Fruit fly (Drosophila melanogaster) whole organism, embryonic: ENCODE measurements around the gene Vps53.
A peak's percentile ranks its signal among the peaks of the same experiment; 100 is the strongest.

Experiments
- Awh ChIP-seq: fragments of 200-800 bp; sonication (Bioruptor generic); IDR thresholded peaks from 2 replicates; pipeline ENCODE4, ENCODE4 v1.3.6; 2022; ENCODE audit warnings: missing biosample characterization, missing genetic modification characterization
- CG12071 ChIP-seq: fragments of 200-800 bp; sonication (Bioruptor generic); optimal IDR thresholded peaks from 3 replicates; lab custom pipeline; 2018; ENCODE audit warnings: missing biosample characterization, mild to moderate bottlenecking, missing genetic modification characterization
- CG12104 ChIP-seq: fragments of 200-800 bp; sonication (Bioruptor generic); optimal IDR thresholded peaks from 3 replicates; lab custom pipeline; 2016; ENCODE audit warnings: missing biosample characterization, missing genetic modification characterization
- CG12299 ChIP-seq: fragments of 200-800 bp; sonication (Bioruptor generic); optimal IDR thresholded peaks from 2 replicates; lab custom pipeline; 2018; ENCODE audit warnings: missing biosample characterization, mild to moderate bottlenecking, missing genetic modification characterization
- CG13287 ChIP-seq: fragments of 200-800 bp; sonication (Bioruptor generic); IDR thresholded peaks from 2 replicates; pipeline ENCODE4 v1.3.6; 2022; ENCODE audit warnings: missing biosample characterization, missing genetic modification characterization; ENCODE audit not compliant: partially characterized antibody
- CG14667 ChIP-seq: fragments of 200-800 bp; sonication (Bioruptor generic); IDR thresholded peaks from 2 replicates; pipeline ENCODE4 v1.3.6; 2022; ENCODE audit warnings: missing biosample characterization, missing genetic modification characterization
- CG14710 ChIP-seq: fragments of 200-800 bp; sonication (Bioruptor generic); optimal IDR thresholded peaks from 3 replicates; lab custom pipeline; 2019; ENCODE audit warnings: missing biosample characterization, mild to moderate bottlenecking, missing genetic modification characterization, moderate library complexity
- CG15696 ChIP-seq: fragments of 200-800 bp; sonication (Bioruptor generic); optimal IDR thresholded peaks from 2 replicates; lab custom pipeline; 2019; ENCODE audit warnings: missing biosample characterization, mild to moderate bottlenecking, missing genetic modification characterization, moderate library complexity
- CG17359 ChIP-seq: fragments of 200-800 bp; sonication (Bioruptor generic); optimal IDR thresholded peaks from 3 replicates; lab custom pipeline; 2018; ENCODE audit warnings: missing biosample characterization, mild to moderate bottlenecking, missing genetic modification characterization, moderate library complexity
- CG17568 ChIP-seq: fragments of 200-800 bp; sonication (Bioruptor generic); optimal IDR thresholded peaks from 2 replicates; lab custom pipeline; 2018; ENCODE audit warnings: missing biosample characterization, mild to moderate bottlenecking, missing genetic modification characterization, moderate library complexity
- CG17829 ChIP-seq: fragments of 200-800 bp; optimal IDR thresholded peaks from 2 replicates; lab custom pipeline; 2019; ENCODE audit warnings: missing biosample characterization, mild to moderate bottlenecking, missing genetic modification characterization, moderate library complexity
- CG2712 ChIP-seq: fragments of 200-800 bp; optimal IDR thresholded peaks from 3 replicates; lab custom pipeline; 2019; ENCODE audit warnings: missing biosample characterization, mild to moderate bottlenecking, missing genetic modification characterization, moderate library complexity
- CG32772 ChIP-seq: fragments of 200-800 bp; sonication (Bioruptor generic); IDR thresholded peaks from 2 replicates; pipeline ENCODE4 v1.3.6; 2022; ENCODE audit warnings: missing biosample characterization, missing genetic modification characterization
- CG3995 ChIP-seq: fragments of 200-800 bp; sonication (Bioruptor generic); optimal IDR thresholded peaks from 3 replicates; lab custom pipeline; 2016; ENCODE audit warnings: missing biosample characterization, missing genetic modification characterization
- CG42726 ChIP-seq: fragments of 200-800 bp; sonication (Bioruptor generic); IDR thresholded peaks from 2 replicates; pipeline ENCODE4 v1.3.6; 2022; ENCODE audit warnings: missing biosample characterization, missing genetic modification characterization; ENCODE audit not compliant: partially characterized antibody
- CG6791 ChIP-seq: fragments of 200-800 bp; sonication (Bioruptor generic); IDR thresholded peaks from 3 replicates; pipeline ENCODE4 v1.3.6; 2022; ENCODE audit warnings: missing biosample characterization, missing genetic modification characterization; ENCODE audit not compliant: partially characterized antibody
- CG8388 ChIP-seq: fragments of 200-800 bp; sonication (Bioruptor generic); optimal IDR thresholded peaks from 2 replicates; lab custom pipeline; 2019; ENCODE audit warnings: missing biosample characterization, mild to moderate bottlenecking, missing genetic modification characterization, moderate library complexity
- CG9437 ChIP-seq: fragments of 200-800 bp; sonication (Bioruptor generic); optimal IDR thresholded peaks from 2 replicates; lab custom pipeline; 2018; ENCODE audit warnings: missing biosample characterization, mild to moderate bottlenecking, missing genetic modification characterization
- Deaf1 ChIP-seq: fragments of 200-800 bp; optimal IDR thresholded peaks from 3 replicates; lab custom pipeline; 2019; ENCODE audit warnings: missing biosample characterization, mild to moderate bottlenecking, missing genetic modification characterization, moderate library complexity
- Dll ChIP-seq: fragments of 200-800 bp; sonication (Bioruptor generic); IDR thresholded peaks from 4 replicates; pipeline ENCODE4 v1.3.6; 2022; ENCODE audit warnings: missing biosample characterization, missing genetic modification characterization; ENCODE audit not compliant: partially characterized antibody
- Doc2 ChIP-seq: fragments of 200-800 bp; sonication (Bioruptor generic); IDR thresholded peaks from 2 replicates; pipeline ENCODE4 v1.3.6; 2022; ENCODE audit warnings: missing biosample characterization, missing genetic modification characterization
- HLH4C ChIP-seq: fragments of 200-800 bp; sonication (Bioruptor generic); IDR thresholded peaks from 3 replicates; pipeline ENCODE4 v1.3.6; 2022; ENCODE audit warnings: missing biosample characterization, missing genetic modification characterization; ENCODE audit not compliant: partially characterized antibody
- HmgZ ChIP-seq: fragments of 200-800 bp; sonication (Bioruptor generic); optimal IDR thresholded peaks from 2 replicates; lab custom pipeline; 2018; ENCODE audit warnings: missing biosample characterization, mild to moderate bottlenecking, missing genetic modification characterization
- Hr3 ChIP-seq: fragments of 200-800 bp; sonication (Bioruptor generic); optimal IDR thresholded peaks from 3 replicates; lab custom pipeline; 2016; ENCODE audit warnings: missing biosample characterization, missing genetic modification characterization
- MTF-1 ChIP-seq: fragments of 200-800 bp; sonication (Bioruptor generic); optimal IDR thresholded peaks from 2 replicates; lab custom pipeline; 2018; ENCODE audit warnings: missing biosample characterization, mild to moderate bottlenecking, missing genetic modification characterization, borderline replicate concordance
- NC2α ChIP-seq: fragments of 200-800 bp; sonication (Bioruptor generic); optimal IDR thresholded peaks from 2 replicates; lab custom pipeline; 2016; ENCODE audit warnings: missing biosample characterization, missing genetic modification characterization
- NfI ChIP-seq: fragments of 200-800 bp; sonication (Bioruptor generic); optimal IDR thresholded peaks from 3 replicates; lab custom pipeline; 2018; ENCODE audit warnings: missing biosample characterization, mild to moderate bottlenecking, missing genetic modification characterization, moderate library complexity
- Xbp1 ChIP-seq: fragments of 200-800 bp; sonication (Bioruptor generic); optimal IDR thresholded peaks from 3 replicates; lab custom pipeline; 2016; ENCODE audit warnings: missing biosample characterization, mild to moderate bottlenecking, missing genetic modification characterization
- br ChIP-seq: fragments of >200 bp; optimal IDR thresholded peaks from 2 replicates; lab custom pipeline; 2017
- btn ChIP-seq: fragments of 200-800 bp; sonication (Bioruptor generic); optimal IDR thresholded peaks from 2 replicates; lab custom pipeline; 2016; ENCODE audit warnings: missing biosample characterization, missing genetic modification characterization
- cad ChIP-seq: fragments of >200 bp; optimal IDR thresholded peaks from 2 replicates; lab custom pipeline; 2017; ENCODE audit warnings: missing biosample characterization, missing genetic modification characterization
- caup ChIP-seq: fragments of 200-800 bp; sonication (Bioruptor generic); optimal IDR thresholded peaks from 3 replicates; lab custom pipeline; 2017; ENCODE audit warnings: missing biosample characterization, mild to moderate bottlenecking, missing genetic modification characterization, moderate library complexity; ENCODE audit not compliant: severe bottlenecking
- chn ChIP-seq: fragments of 200-800 bp; sonication (Bioruptor generic); optimal IDR thresholded peaks from 2 replicates; lab custom pipeline; 2016; ENCODE audit warnings: missing biosample characterization, missing genetic modification characterization
- dmrt99B ChIP-seq: fragments of 200-800 bp; sonication (Bioruptor generic); optimal IDR thresholded peaks from 2 replicates; lab custom pipeline; 2018; ENCODE audit warnings: missing biosample characterization, mild to moderate bottlenecking, missing genetic modification characterization, moderate library complexity
- dpn ChIP-seq, 2 experiments: fragments of 200-800 bp; sonication (Bioruptor generic); optimal IDR thresholded peaks; 3 replicates each; lab custom pipeline; 2016; ENCODE audit warnings: missing biosample characterization in 2 of 2, missing genetic modification characterization in 2 of 2
- hth ChIP-seq: fragments of >200 bp; optimal IDR thresholded peaks from 2 replicates; lab custom pipeline; 2017; ENCODE audit warnings: inconsistent platforms
- jumu ChIP-seq: fragments of 200-800 bp; sonication (Bioruptor generic); optimal IDR thresholded peaks from 3 replicates; lab custom pipeline; 2016; ENCODE audit warnings: missing biosample characterization, missing genetic modification characterization
- knrl ChIP-seq: fragments of 200-800 bp; sonication (Bioruptor generic); IDR thresholded peaks from 3 replicates; pipeline ENCODE4 v1.3.6; 2022; ENCODE audit warnings: missing biosample characterization, missing genetic modification characterization; ENCODE audit not compliant: partially characterized antibody
- nau ChIP-seq: fragments of 200-800 bp; sonication (Bioruptor generic); optimal IDR thresholded peaks from 3 replicates; lab custom pipeline; 2017; ENCODE audit warnings: missing biosample characterization, mild to moderate bottlenecking, missing genetic modification characterization, missing genetic modification reagents
- nmo ChIP-seq: fragments of 200-800 bp; sonication (Bioruptor generic); optimal IDR thresholded peaks from 2 replicates; lab custom pipeline; 2018; ENCODE audit warnings: missing biosample characterization, mild to moderate bottlenecking, missing genetic modification characterization, moderate library complexity
- onecut ChIP-seq: fragments of 200-800 bp; sonication (Bioruptor generic); IDR thresholded peaks from 2 replicates; pipeline ENCODE4 v1.3.6; 2022; ENCODE audit warnings: missing biosample characterization, missing genetic modification characterization
- pb ChIP-seq: fragments of 200-800 bp; sonication (Bioruptor generic); optimal IDR thresholded peaks from 3 replicates; lab custom pipeline; 2016; ENCODE audit warnings: missing biosample characterization, missing genetic modification characterization
- peb ChIP-seq: fragments of 200-800 bp; sonication (Bioruptor generic); IDR thresholded peaks from 2 replicates; pipeline ENCODE4 v1.3.6; 2022; ENCODE audit warnings: missing biosample characterization, missing genetic modification characterization
- phol ChIP-seq: fragments of 200-800 bp; sonication (Bioruptor generic); optimal IDR thresholded peaks from 3 replicates; lab custom pipeline; 2018; ENCODE audit warnings: missing biosample characterization, mild to moderate bottlenecking, missing genetic modification characterization, moderate library complexity
- prd ChIP-seq, 3 experiments: fragments of >200 bp in 2 of 3; fragments of 200-800 bp in 1 of 3; sonication (Bioruptor generic) in 1 of 3; optimal IDR thresholded peaks in 2 of 3; IDR thresholded peaks in 1 of 3; 2 replicates in 2 of 3; 3 replicates in 1 of 3; pipeline versions ENCODE4 v1.3.6 to Lab custom; 2017 to 2022; ENCODE audit warnings: missing biosample characterization in 1 of 3, missing genetic modification characterization in 1 of 3
- tna ChIP-seq: fragments of 200-800 bp; sonication (Bioruptor generic); IDR thresholded peaks from 2 replicates; pipeline ENCODE4 v1.3.6; 2022; ENCODE audit warnings: missing biosample characterization, missing genetic modification characterization; ENCODE audit not compliant: partially characterized antibody
- ttk ChIP-seq: fragments of 200-800 bp; sonication (Bioruptor generic); IDR thresholded peaks from 2 replicates; pipeline ENCODE4 v2.1.2; 2022; ENCODE audit warnings: missing biosample characterization, missing genetic modification characterization
- tx ChIP-seq: fragments of 200-800 bp; sonication (Bioruptor generic); optimal IDR thresholded peaks from 2 replicates; lab custom pipeline; 2016; ENCODE audit warnings: missing biosample characterization, missing genetic modification characterization
- vvl ChIP-seq: fragments of 200-800 bp; sonication (Bioruptor generic); IDR thresholded peaks from 2 replicates; pipeline ENCODE4 v1.3.6; 2022; ENCODE audit warnings: missing biosample characterization, missing genetic modification characterization
- wdn ChIP-seq: fragments of 200-800 bp; sonication (Bioruptor generic); IDR thresholded peaks from 2 replicates; pipeline ENCODE4 v1.3.6; 2022; ENCODE audit warnings: missing biosample characterization, missing genetic modification characterization

Vps53 gene

dm6 chr2L:4417982-4418381, 32.1 kb upstream of the Vps53 start:
- no peak for TF ChIP-seq CG2712 (tag; lab: Kevin White, UChicago)
- no peak for TF ChIP-seq caup (GFP tag; lab: Kevin White, UChicago)
- TF ChIP-seq vvl (GFP tag; lab: Robert Waterston, UW) = peak; percentile 27; the same call in 1 of the 2 replicates
- TF ChIP-seq CG3995 (GFP tag; lab: Kevin White, UChicago) = no peak
- no peak for TF ChIP-seq NC2α
- no peak for TF ChIP-seq CG12299 (tag; lab: Kevin White, UChicago)
- no peak for TF ChIP-seq br (lab: Kevin White, UChicago)
- no peak for TF ChIP-seq peb (GFP tag; lab: Robert Waterston, UW)
- TF ChIP-seq CG12071 = no peak
- TF ChIP-seq dmrt99B (tag; lab: Kevin White, UChicago) = peak; percentile 18
- no peak for TF ChIP-seq Dll (GFP tag; lab: Robert Waterston, UW)
- no peak for TF ChIP-seq tna (GFP tag; lab: Robert Waterston, UW)
- peak; percentile 1 for TF ChIP-seq Xbp1 (GFP tag; lab: Kevin White, UChicago)
- TF ChIP-seq CG9437 (GFP tag; lab: Kevin White, UChicago) = no peak
- TF ChIP-seq dpn (GFP tag; optimal IDR thresholded peaks at IDR 0.05; lab: Kevin White, UChicago) = peak in 1 of 2 experiments; percentile 4
- TF ChIP-seq CG12104 (GFP tag; lab: Kevin White, UChicago) = no peak
- TF ChIP-seq onecut (GFP tag; lab: Robert Waterston, UW) = peak; percentile 33; the same call in 1 of the 2 replicates
- no peak for TF ChIP-seq cad (GFP tag; lab: Kevin White, UChicago)
- no peak for TF ChIP-seq pb (GFP tag; lab: Kevin White, UChicago)
- no peak for TF ChIP-seq CG8388 (GFP tag; lab: Kevin White, UChicago)
- no peak for TF ChIP-seq Deaf1 (tag; lab: Kevin White, UChicago)
- TF ChIP-seq MTF-1 (GFP tag; lab: Kevin White, UChicago) = no peak
- TF ChIP-seq CG13287 = no peak
- TF ChIP-seq HLH4C (GFP tag; lab: Robert Waterston, UW) = no peak
- no peak for TF ChIP-seq btn
- peak; percentile 32; the same call in 1 of the 2 replicates for TF ChIP-seq CG14667 (GFP tag; lab: Robert Waterston, UW)
- no peak for TF ChIP-seq hth (lab: Kevin White, UChicago)
- 0 out of 2 replicates have a peak, but pooled peaks have one; percentile 60 for TF ChIP-seq CG42726 (GFP tag; lab: Robert Waterston, UW)
- no peak for TF ChIP-seq CG17829
- TF ChIP-seq Doc2 (GFP tag; lab: Robert Waterston, UW) = no peak
- no peak for TF ChIP-seq CG6791 (GFP tag; lab: Robert Waterston, UW)
- no peak for TF ChIP-seq tx (GFP tag; lab: Kevin White, UChicago)
- TF ChIP-seq Hr3 (GFP tag; lab: Kevin White, UChicago) = no peak
- TF ChIP-seq nmo (GFP tag; lab: Kevin White, UChicago) = no peak
- TF ChIP-seq Awh (GFP tag; lab: Robert Waterston, UW) = 0 out of 2 replicates have a peak, but pooled peaks have one; percentile 20
- TF ChIP-seq CG17568 (GFP tag; lab: Kevin White, UChicago) = no peak
- TF ChIP-seq CG14710 (tag; lab: Kevin White, UChicago) = no peak
- no peak for TF ChIP-seq CG17359
- no peak; the same call in 1 of the 2 replicates for TF ChIP-seq CG32772 (GFP tag; lab: Robert Waterston, UW)
- TF ChIP-seq NfI = no peak
- TF ChIP-seq ttk (GFP tag; lab: Robert Waterston, UW) = 0 out of 2 replicates have a peak, but pooled peaks have one; percentile 38
- TF ChIP-seq CG15696 (tag; lab: Kevin White, UChicago) = no peak
- TF ChIP-seq phol (tag; lab: Kevin White, UChicago) = no peak
- no peak for TF ChIP-seq nau (GFP tag; lab: Kevin White, UChicago)
- TF ChIP-seq wdn (GFP tag; lab: Robert Waterston, UW) = no peak
- no peak for TF ChIP-seq jumu (GFP tag; lab: Kevin White, UChicago)
- no peak for TF ChIP-seq HmgZ (tag; lab: Kevin White, UChicago)
- no peak for TF ChIP-seq chn (GFP tag; lab: Kevin White, UChicago)
- TF ChIP-seq prd (optimal IDR thresholded peaks at IDR 0.05; lab: Kevin White, UChicago) = no peak
- no peak for TF ChIP-seq prd (GFP tag; IDR thresholded peaks at IDR 0.05; lab: Robert Waterston, UW)
- no peak for TF ChIP-seq knrl (GFP tag; lab: Robert Waterston, UW)
